Fruit fly (Drosophila melanogaster): ENCODE measurements around the gene CG7573.
A peak's percentile ranks its signal among the peaks of the same experiment; 100 is the strongest.

The CG7573 gene

dm6 chr3L:11318532-11319170 lies 7.1 kb downstream of the CG7573 start (continued):
- TF ChIP-seq CG3995 (GFP tag; optimal IDR thresholded peaks at IDR 0.05) (no peak), wor (GFP tag; IDR thresholded peaks at IDR 0.05) (peak; percentile 71), CG10654 (GFP tag; optimal IDR thresholded peaks at IDR 0.05) (peak; percentile 80), Optix (GFP tag; IDR thresholded peaks at IDR 0.05) (peak; percentile 79; the same call in 2 of the 3 replicates), CG11695 (GFP tag; IDR thresholded peaks at IDR 0.05) (peak; percentile 99), Six4 (GFP tag; optimal IDR thresholded peaks at IDR 0.05) (peak; percentile 83), Hmr (GFP tag; optimal IDR thresholded peaks at IDR 0.05) (peak; percentile 80), maf-S (GFP tag; optimal IDR thresholded peaks at IDR 0.05) (no peak), CG4617 (GFP tag; optimal IDR thresholded peaks at IDR 0.05; ENCODE audit: borderline replicate concordance) (peak; percentile 44), CG33557 (GFP tag; optimal IDR thresholded peaks at IDR 0.05) (peak; percentile 14), otp (GFP tag; IDR thresholded peaks at IDR 0.05) (peak; percentile 90), CG15514 (GFP tag; optimal IDR thresholded peaks at IDR 0.05) (peak; percentile 61), Poxn (GFP tag; IDR thresholded peaks at IDR 0.05) (peak; percentile 54; the same call in 1 of the 2 replicates), CHES-1-like (GFP tag; optimal IDR thresholded peaks at IDR 0.05) (peak; percentile 74), pita (GFP tag; optimal IDR thresholded peaks at IDR 0.05) (no peak), bowl (GFP tag; IDR thresholded peaks at IDR 0.05) (peak; percentile 77), CG8089 (GFP tag; optimal IDR thresholded peaks at IDR 0.05) (peak; percentile 78), YL-1 (GFP tag; optimal IDR thresholded peaks at IDR 0.05) (peak; percentile 6), CG6765 (GFP tag; optimal IDR thresholded peaks at IDR 0.05) (peak; percentile 48), CG17385 (GFP tag; optimal IDR thresholded peaks at IDR 0.05) (peak; percentile 81), ac (GFP tag; optimal IDR thresholded peaks at IDR 0.05) (peak; percentile 70), slbo (GFP tag; IDR thresholded peaks at IDR 0.05) (peak; percentile 89), HHEX (GFP tag; optimal IDR thresholded peaks at IDR 0.05) (peak; percentile 89), tap (tag; optimal IDR thresholded peaks at IDR 0.05) (peak; percentile 91), CG7928 (GFP tag; optimal IDR thresholded peaks at IDR 0.05) (no peak), wek (GFP tag; optimal IDR thresholded peaks at IDR 0.05) (peak; percentile 66), al (GFP tag; IDR thresholded peaks at IDR 0.05) (peak; percentile 76), grn (GFP tag; optimal IDR thresholded peaks at IDR 0.05) (peak; percentile 22), Fer2 (tag; optimal IDR thresholded peaks at IDR 0.05) (peak; percentile 75), CG32767 (GFP tag; IDR thresholded peaks at IDR 0.05) (peak; percentile 90), CG12071 (GFP tag; optimal IDR thresholded peaks at IDR 0.05) (peak; percentile 87), tna (GFP tag; IDR thresholded peaks at IDR 0.05; ENCODE audit: partially characterized antibody) (no peak), Chrac-16 (GFP tag; optimal IDR thresholded peaks at IDR 0.05) (peak; percentile 66), jing (GFP tag; optimal IDR thresholded peaks at IDR 0.05) (peak; percentile 85), CG8281 (tag; optimal IDR thresholded peaks at IDR 0.05) (peak; percentile 71), CG1024 (GFP tag; IDR thresholded peaks at IDR 0.05) (peak; percentile 90), caup (GFP tag; optimal IDR thresholded peaks at IDR 0.05; ENCODE audit: severe bottlenecking) (peak; percentile 81), PHDP (tag; optimal IDR thresholded peaks at IDR 0.05) (peak; percentile 89), Doc2 (GFP tag; IDR thresholded peaks at IDR 0.05) (peak; percentile 59), Bgb (GFP tag; IDR thresholded peaks at IDR 0.05; ENCODE audit: partially characterized antibody) (no peak), Scr (GFP tag; IDR thresholded peaks at IDR 0.05; ENCODE audit: partially characterized antibody) (no peak), Sry-δ (GFP tag; optimal IDR thresholded peaks at IDR 0.05) (peak; percentile 55), B-H1 (GFP tag; IDR thresholded peaks at IDR 0.05) (peak; percentile 80), nau (GFP tag; optimal IDR thresholded peaks at IDR 0.05) (peak; percentile 71), CG10431 (GFP tag; optimal IDR thresholded peaks at IDR 0.05) (no peak), fd96Cb (tag; optimal IDR thresholded peaks at IDR 0.05) (peak; percentile 90), CG6854 (GFP tag; optimal IDR thresholded peaks at IDR 0.05) (peak; percentile 37), danr (GFP tag; IDR thresholded peaks at IDR 0.05) (peak; percentile 75), CG18619 (GFP tag; optimal IDR thresholded peaks at IDR 0.05) (peak; percentile 72)

Data from whole organism, embryonic.